Worm (Caenorhabditis elegans): Measurements from ENCODE around the gene W03C9.2.

DNA sequence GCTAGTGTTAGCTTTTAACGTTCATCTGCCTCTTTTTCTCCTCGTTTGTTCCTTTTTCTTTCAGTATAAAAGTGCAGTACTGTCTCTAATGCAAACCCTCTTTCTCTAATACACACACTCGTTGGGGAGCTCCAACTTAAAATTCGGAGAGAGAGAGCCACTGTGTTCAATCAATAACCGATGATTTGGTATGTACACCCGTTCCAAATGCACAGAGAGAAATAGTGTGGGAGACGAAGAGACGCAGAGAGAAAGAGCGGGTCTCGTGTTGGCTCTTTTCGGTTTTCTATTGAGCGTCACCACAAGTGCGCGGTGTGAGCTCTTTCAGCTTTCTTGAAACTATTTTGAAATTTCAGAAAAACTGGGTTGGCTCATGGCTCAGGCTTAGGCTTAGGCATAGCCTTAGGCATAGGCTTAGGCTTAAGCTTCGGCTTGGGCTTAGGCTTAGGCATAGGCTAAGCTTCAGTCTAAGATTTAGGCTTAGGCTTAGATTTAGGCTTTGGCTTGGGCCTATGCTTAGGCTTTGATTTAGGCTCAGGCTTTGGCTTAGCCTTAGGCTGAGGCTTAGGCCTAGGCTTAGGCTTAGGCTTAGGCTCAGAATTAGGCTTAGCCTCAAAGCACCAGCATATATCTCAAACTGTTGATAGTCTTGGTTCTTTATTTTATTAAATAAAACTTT, 38.4 kb upstream of the W03C9.2 start:
- no peak for TF ChIP-seq hnd-1 (tag; optimal IDR thresholded peaks at IDR 0.05)
- TF ChIP-seq B0310.2 (tag; optimal IDR thresholded peaks at IDR 0.05), result no peak
- no peak for TF ChIP-seq aly-1 (tag; optimal IDR thresholded peaks at IDR 0.05)
- no peak for TF ChIP-seq sea-1 (GFP tag; conservative IDR thresholded peaks at IDR 0.05)
- TF ChIP-seq tra-4 (tag; optimal IDR thresholded peaks at IDR 0.05), result no peak
- no peak for TF ChIP-seq ceh-13 (GFP tag; optimal IDR thresholded peaks at IDR 0.05)
- no peak for TF ChIP-seq ama-1 (optimal IDR thresholded peaks at IDR 0.05)
- TF ChIP-seq hmg-4 (GFP tag; optimal IDR thresholded peaks at IDR 0.05), result no peak
- no peak for TF ChIP-seq tbx-37 (GFP tag; conservative IDR thresholded peaks at IDR 0.05)
- no peak for TF ChIP-seq ets-7 (tag; optimal IDR thresholded peaks at IDR 0.05)
- TF ChIP-seq flt-1 (GFP tag; IDR thresholded peaks at IDR 0.05), result no peak
- peak; percentile 61 for TF ChIP-seq ceh-36 (tag; optimal IDR thresholded peaks at IDR 0.05)
- no peak for TF ChIP-seq pes-1 (GFP tag; IDR thresholded peaks at IDR 0.05)

Measured in whole organism, early embryonic.